Fruit fly (Drosophila melanogaster): ENCODE measurements around the gene COX7B.

COX7B gene

DNA sequence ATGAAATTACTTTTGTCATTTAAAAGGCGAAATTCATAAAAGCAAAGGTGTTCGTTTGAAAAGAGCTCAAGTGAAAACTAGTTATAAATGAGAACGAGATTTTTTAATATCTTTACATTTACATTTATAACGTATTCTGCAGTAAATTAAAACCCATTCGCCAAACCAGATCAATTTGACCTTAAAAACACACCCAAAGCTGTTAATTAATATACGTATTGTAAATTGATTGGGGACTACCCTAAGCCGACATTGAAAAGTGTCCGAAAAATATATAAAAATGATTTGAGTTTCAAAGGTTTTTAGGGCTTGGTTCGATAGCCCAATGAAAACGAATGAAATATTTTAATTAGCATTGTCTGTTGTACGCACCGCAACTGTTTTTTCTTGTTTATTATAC is 26.3 kb upstream of the COX7B start:
- TF ChIP-seq pan (optimal IDR thresholded peaks at IDR 0.05), result no peak
- no peak for TF ChIP-seq psq (optimal IDR thresholded peaks at IDR 0.05)
- no peak for TF ChIP-seq CG8478 (optimal IDR thresholded peaks at IDR 0.05)
- TF ChIP-seq EcR (GFP tag; optimal IDR thresholded peaks at IDR 0.05), result no peak
- no peak for TF ChIP-seq Dll (optimal IDR thresholded peaks at IDR 0.05)
- TF ChIP-seq usp (GFP tag; optimal IDR thresholded peaks at IDR 0.05), result no peak

DNA sequence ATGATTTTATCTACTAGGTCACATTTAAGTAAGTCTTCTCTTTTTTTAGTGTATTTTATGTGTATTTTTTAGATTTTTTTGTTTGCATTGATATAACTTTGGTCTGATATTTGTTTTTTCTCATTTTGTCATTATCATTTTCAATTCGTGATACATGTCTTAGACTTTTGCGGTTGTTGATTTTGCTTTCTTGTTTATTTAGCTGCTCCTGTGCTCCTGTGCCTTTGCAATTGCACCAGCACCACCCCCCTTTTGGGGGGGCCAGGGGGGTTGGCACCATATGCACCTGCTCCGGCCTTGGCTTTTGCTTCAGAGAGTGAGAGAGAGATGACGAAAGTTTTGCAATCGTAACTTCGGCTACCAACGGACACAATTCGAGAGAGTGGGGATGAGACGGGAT is 24.4 kb upstream of the COX7B start:
- TF ChIP-seq pan (optimal IDR thresholded peaks at IDR 0.05), result no peak
- no peak for TF ChIP-seq Dll (optimal IDR thresholded peaks at IDR 0.05)
- TF ChIP-seq CG8478 (optimal IDR thresholded peaks at IDR 0.05), result no peak
- TF ChIP-seq usp (GFP tag; optimal IDR thresholded peaks at IDR 0.05), result no peak
- no peak for TF ChIP-seq EcR (GFP tag; optimal IDR thresholded peaks at IDR 0.05)
- no peak for TF ChIP-seq psq (optimal IDR thresholded peaks at IDR 0.05)

DNA sequence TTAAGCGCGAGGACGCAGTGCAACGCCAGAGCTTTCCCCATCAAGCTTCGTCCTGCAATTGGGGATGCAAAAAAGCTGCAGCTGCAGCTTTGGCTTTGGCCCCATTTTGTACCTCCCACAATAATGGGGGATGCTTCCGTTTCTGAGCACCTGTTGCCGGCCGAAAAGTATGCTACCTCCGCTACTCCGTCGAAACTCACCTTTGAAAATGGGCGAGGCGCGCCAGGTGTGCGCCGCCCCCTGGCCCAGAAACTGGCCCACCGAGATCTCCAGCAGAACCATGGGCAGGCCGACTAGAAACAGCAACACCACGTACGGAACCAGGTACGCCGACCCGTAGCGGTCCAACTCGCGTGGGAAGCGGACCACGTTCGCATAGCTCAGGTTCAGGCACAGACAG is 23.9 kb upstream of the COX7B start:
- TF ChIP-seq CG8478 (optimal IDR thresholded peaks at IDR 0.05) (no peak), EcR (GFP tag; optimal IDR thresholded peaks at IDR 0.05) (no peak), pan (optimal IDR thresholded peaks at IDR 0.05) (no peak), Dll (optimal IDR thresholded peaks at IDR 0.05) (no peak), usp (GFP tag; optimal IDR thresholded peaks at IDR 0.05) (no peak), psq (optimal IDR thresholded peaks at IDR 0.05) (no peak)

DNA sequence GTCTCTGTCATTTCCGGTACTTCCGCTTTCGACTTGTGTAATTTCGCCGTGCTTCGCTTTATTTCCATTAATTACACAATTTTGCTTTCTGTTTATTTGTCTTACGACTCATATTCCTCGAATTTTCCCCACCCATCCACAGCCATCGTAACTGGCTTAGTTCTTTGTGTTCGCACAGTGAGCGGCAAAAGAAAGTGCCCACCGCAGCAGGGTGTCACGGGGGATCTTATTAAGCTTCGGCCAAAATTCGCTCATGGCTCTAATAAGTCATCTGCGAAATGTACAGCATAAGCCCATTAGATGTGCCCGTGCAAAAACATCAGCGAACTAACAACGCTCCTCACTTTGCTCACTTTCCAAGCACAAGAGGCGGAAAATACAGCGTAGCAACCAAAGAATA is 22.9 kb upstream of the COX7B start:
- TF ChIP-seq Dll (optimal IDR thresholded peaks at IDR 0.05), result no peak
- no peak for TF ChIP-seq EcR (GFP tag; optimal IDR thresholded peaks at IDR 0.05)
- TF ChIP-seq pan (optimal IDR thresholded peaks at IDR 0.05), result no peak
- no peak for TF ChIP-seq CG8478 (optimal IDR thresholded peaks at IDR 0.05)

DNA sequence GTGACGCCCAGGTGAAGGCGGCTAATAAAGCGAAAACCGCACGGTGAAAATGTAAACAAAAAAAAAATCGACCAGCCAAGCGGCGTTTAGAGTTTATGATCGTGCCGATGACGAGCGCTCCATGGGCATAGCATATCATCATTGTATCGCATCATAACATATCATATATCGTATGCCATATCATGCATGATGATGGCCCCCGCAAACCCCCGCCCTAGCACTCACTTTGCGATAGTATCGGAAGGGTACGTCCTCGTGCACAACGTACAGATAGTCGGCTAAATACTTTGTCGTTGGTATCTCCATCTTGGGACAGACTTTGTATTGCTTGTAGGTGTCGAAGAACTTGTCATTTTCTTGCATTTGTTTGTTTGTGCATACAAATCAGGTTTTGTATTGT is 22.0 kb upstream of the COX7B start:
- TF ChIP-seq Dll (optimal IDR thresholded peaks at IDR 0.05) (no peak), CG8478 (optimal IDR thresholded peaks at IDR 0.05) (no peak), pan (optimal IDR thresholded peaks at IDR 0.05) (no peak), usp (GFP tag; optimal IDR thresholded peaks at IDR 0.05) (no peak), psq (optimal IDR thresholded peaks at IDR 0.05) (no peak), EcR (GFP tag; optimal IDR thresholded peaks at IDR 0.05) (no peak)

DNA sequence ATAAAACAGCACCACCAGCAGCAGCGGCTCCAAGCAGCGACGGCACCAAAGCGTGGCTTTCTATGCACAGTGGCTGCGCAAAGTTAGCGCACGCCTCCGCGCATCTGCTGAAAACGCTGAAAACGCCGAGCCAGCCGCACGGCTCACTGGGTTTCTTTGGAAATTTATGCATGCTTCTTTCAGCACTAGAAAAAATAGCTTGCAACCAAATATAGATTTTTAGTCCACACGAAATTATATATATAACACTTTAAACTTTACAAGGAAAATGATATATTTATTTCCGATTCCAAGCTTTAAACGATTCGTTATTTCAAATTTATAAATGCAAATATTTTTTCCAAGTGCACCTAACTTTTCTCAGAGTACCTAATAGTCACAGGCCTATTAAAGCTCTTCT is 20.6 kb upstream of the COX7B start:
- TF ChIP-seq Dll (optimal IDR thresholded peaks at IDR 0.05), result no peak
- TF ChIP-seq usp (GFP tag; optimal IDR thresholded peaks at IDR 0.05), result no peak

DNA sequence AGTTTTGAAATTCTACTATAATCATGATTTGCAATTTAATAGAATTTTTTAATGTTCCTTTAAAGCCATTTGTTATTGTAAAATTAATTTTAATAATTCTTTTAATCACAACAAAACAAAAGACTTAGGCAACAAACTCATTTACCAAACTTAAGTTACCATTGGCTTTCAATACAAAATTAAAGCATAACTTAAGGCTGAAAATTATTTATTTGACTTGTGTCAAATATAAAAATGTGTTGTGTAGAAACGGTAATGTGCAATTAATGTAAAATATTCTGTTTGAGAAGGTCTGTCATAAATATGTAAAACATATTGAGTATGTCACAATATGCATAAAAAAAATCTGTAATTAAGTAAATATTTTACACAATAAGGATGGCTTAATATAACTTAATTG is 18.2 kb upstream of the COX7B start:
- no peak for TF ChIP-seq Dll (optimal IDR thresholded peaks at IDR 0.05)
- TF ChIP-seq pan (optimal IDR thresholded peaks at IDR 0.05), result no peak
- no peak for TF ChIP-seq CG8478 (optimal IDR thresholded peaks at IDR 0.05)
- TF ChIP-seq usp (GFP tag; optimal IDR thresholded peaks at IDR 0.05), result no peak
- no peak for TF ChIP-seq EcR (GFP tag; optimal IDR thresholded peaks at IDR 0.05)
- no peak for TF ChIP-seq psq (optimal IDR thresholded peaks at IDR 0.05)

DNA sequence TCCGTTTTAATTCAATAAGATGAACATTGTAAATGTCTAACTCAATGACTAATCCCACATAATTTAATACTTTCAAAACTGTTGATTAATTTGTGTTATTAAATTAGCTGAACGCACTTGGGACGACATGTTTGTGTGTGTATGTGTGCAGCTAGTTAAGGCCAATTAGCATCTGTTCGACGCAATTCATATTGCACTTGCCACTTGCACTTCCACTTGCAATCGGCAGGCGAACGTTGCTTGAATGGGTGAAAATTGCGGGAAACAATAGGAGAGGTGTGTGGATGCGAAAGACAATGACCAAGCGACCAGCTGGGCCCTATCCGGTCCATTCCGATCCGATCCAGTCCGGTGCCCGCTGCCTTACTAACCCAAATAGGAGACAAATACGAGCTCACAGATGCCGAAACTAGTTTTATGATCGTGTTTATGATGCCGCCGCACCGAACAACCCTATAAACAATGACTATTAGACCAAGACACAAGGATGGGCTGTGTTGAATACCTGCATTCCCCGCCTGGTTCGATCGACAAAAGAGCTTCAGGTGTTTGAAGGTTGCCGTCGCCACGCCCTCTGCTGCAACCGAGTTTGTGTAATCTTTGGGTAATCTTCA is 17.7 kb upstream of the COX7B start:
- TF ChIP-seq usp (GFP tag; optimal IDR thresholded peaks at IDR 0.05) (no peak), CG8478 (optimal IDR thresholded peaks at IDR 0.05) (no peak), pan (optimal IDR thresholded peaks at IDR 0.05) (no peak), psq (optimal IDR thresholded peaks at IDR 0.05) (no peak), EcR (GFP tag; optimal IDR thresholded peaks at IDR 0.05) (no peak), Dll (optimal IDR thresholded peaks at IDR 0.05) (no peak)

DNA sequence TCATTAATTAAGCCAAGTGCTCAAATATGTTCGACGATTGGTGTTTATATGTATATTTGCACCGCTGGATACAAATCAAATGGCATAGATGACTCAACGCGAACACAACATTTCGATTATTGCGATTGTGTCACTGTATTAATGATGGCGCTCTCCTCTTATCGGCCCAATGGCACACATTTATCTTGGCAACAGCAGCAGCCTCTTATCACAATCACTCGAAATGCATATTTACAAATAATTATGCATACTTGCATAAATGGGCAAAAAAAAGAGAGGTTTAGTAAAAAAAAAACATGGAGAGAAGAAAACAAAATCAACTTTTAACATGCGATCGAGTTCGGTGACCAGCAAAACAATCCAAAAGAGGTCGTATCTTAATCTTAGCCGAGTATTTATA is 14.0 kb upstream of the COX7B start:
- TF ChIP-seq EcR (GFP tag; optimal IDR thresholded peaks at IDR 0.05), result no peak
- no peak for TF ChIP-seq psq (optimal IDR thresholded peaks at IDR 0.05)
- TF ChIP-seq pan (optimal IDR thresholded peaks at IDR 0.05), result no peak
- TF ChIP-seq usp (GFP tag; optimal IDR thresholded peaks at IDR 0.05), result no peak

DNA sequence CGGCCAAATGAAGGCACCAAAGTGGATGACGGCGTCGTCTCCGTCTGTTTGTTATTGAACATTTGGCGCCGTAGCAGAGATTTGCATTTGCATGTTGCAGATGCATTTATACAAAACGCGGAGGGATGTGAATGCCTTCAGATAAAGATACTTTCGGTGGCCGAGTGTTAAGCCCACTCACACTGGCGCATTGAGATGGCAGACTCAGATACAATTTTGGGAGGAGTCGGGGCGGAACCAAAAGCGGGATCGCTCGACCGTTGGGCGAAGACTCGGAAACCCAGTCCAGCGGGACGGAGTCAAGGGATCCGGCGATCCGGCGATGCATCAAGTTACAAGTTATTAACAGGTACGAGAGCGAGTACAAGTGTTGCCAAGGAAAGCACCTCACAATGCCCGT is 13.1 kb upstream of the COX7B start:
- TF ChIP-seq EcR (GFP tag; optimal IDR thresholded peaks at IDR 0.05) (no peak), psq (optimal IDR thresholded peaks at IDR 0.05) (no peak), pan (optimal IDR thresholded peaks at IDR 0.05) (no peak), Dll (optimal IDR thresholded peaks at IDR 0.05) (no peak), usp (GFP tag; optimal IDR thresholded peaks at IDR 0.05) (no peak), CG8478 (optimal IDR thresholded peaks at IDR 0.05) (no peak)

DNA sequence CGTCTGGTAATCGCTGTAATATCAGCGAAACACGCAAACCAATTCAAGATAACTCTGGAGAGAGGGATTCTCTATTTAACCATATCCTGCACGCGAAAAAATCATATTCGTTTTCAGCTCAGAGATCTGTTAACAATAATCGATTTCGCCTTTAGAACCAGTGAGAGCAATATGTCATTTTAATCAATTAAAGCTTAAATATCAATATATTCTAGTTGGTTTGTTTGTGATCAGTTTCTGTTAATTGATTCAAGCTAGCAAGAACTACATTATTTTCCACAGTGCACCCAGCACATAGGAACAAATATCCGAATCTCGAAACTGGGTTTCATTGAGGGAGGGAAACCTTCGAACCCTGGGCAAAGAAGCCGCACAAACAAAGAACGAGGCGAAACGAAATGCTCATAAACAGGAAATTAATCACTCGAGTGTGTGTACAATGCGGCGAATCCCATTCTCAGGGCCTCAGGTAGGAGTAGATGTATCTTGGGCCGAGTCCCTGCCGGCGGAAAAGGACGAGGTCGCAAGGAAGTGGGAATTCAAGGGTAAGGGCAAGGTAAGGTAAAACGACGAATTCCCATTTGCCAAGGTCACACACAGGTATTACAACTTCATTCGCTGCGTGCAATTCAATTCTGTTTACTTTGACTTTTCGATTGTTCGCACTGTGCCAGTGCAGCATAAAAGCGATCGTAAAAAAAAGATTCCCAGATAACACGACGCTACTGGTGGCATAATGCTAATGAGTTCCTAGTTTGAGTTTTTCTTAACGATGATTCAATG is 9.1 kb upstream of the COX7B start:
- TF ChIP-seq Dll (optimal IDR thresholded peaks at IDR 0.05), result no peak
- no peak for TF ChIP-seq CG8478 (optimal IDR thresholded peaks at IDR 0.05)
- TF ChIP-seq EcR (GFP tag; optimal IDR thresholded peaks at IDR 0.05), result no peak
- TF ChIP-seq psq (optimal IDR thresholded peaks at IDR 0.05), result no peak
- TF ChIP-seq pan (optimal IDR thresholded peaks at IDR 0.05), result no peak
- no peak for TF ChIP-seq usp (GFP tag; optimal IDR thresholded peaks at IDR 0.05)

DNA sequence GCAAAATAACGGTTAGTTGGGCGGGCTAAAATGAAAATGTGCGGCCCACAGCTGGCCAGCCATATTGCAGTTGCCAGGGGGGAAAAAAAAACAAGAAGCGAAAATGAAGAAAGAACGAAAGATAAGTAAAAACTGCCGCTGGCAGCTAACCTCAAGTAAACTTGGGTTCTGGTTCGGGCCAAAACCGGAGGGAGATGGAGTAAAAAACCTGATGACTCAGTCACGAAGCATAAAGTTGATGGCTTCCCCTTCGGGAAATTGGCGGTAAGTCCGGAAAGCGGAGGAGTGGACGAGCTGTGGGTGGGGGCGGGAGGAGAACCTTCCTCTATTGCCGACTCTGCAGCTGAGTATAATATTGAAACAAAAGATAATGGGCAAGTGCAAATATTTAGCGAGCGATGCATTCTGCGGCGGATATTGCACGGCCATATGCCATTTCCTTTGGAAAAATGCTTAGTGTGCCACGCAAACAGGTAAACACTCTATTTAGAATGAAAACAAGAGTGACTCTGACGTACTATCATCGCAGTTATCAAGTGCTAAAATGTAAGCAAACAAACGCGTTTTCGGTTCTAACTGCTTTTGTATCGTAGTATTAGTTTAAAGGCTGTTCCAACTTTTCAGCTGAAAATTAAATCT is 6.1 kb upstream of the COX7B start:
- TF ChIP-seq Dll (optimal IDR thresholded peaks at IDR 0.05) (no peak), EcR (GFP tag; optimal IDR thresholded peaks at IDR 0.05) (peak in 1 of 2 experiments; percentile 60), usp (GFP tag; optimal IDR thresholded peaks at IDR 0.05) (no peak)

Data from whole organism.